Worm (Caenorhabditis elegans) whole organism, early embryonic: ENCODE results near the gene F46H5.7.

Experiments used
- F13C5.2 ChIP-seq: sonication (generic microtip); optimal IDR thresholded peaks from 2 replicates; lab custom pipeline; 2017; ENCODE audit warnings: mild to moderate bottlenecking, missing genetic modification characterization, inconsistent platforms, missing compliant biosample characterization
- ama-1 ChIP-seq: fragments of 150-350 bp; optimal IDR thresholded peaks from 2 replicates; lab custom pipeline; 2014
- ceh-36 ChIP-seq: sonication (generic microtip); optimal IDR thresholded peaks from 2 replicates; lab custom pipeline; 2016; ENCODE audit warnings: missing genetic modification characterization, inconsistent platforms, missing compliant biosample characterization
- ets-7 ChIP-seq: sonication (generic microtip); optimal IDR thresholded peaks from 2 replicates; lab custom pipeline; 2016; ENCODE audit warnings: missing genotype, missing genetic modification characterization, missing compliant biosample characterization
- flt-1 ChIP-seq: fragments of 200-800 bp; sonication (Bioruptor generic); IDR thresholded peaks from 2 replicates; pipeline ENCODE4 v1.3.6; 2022; ENCODE audit warnings: missing genetic modification characterization, missing compliant biosample characterization
- hmbx-1 ChIP-seq: sonication (generic microtip); optimal IDR thresholded peaks from 2 replicates; lab custom pipeline; 2016; ENCODE audit warnings: mild to moderate bottlenecking, missing genetic modification characterization, missing compliant biosample characterization
- hnd-1 ChIP-seq: sonication (generic microtip); optimal IDR thresholded peaks from 2 replicates; lab custom pipeline; 2016; ENCODE audit warnings: missing genetic modification characterization, missing compliant biosample characterization
- pes-1 ChIP-seq: fragments of 200-800 bp; sonication (Bioruptor generic); IDR thresholded peaks from 2 replicates; pipeline ENCODE4 v1.3.6; 2022; ENCODE audit warnings: missing genetic modification reagents, missing genetic modification characterization, missing compliant biosample characterization
- tbx-11 ChIP-seq: fragments of 200-800 bp; sonication (Bioruptor generic); IDR thresholded peaks from 2 replicates; pipeline ENCODE4 v1.3.6; 2022; ENCODE audit warnings: missing genetic modification characterization, missing compliant biosample characterization
- tbx-37 ChIP-seq: fragments of 200-800 bp; sonication (Bioruptor generic); conservative IDR thresholded peaks from 2 replicates; pipeline ENCODE4 v1.3.6; 2022; ENCODE audit warnings: missing genetic modification reagents, missing genetic modification characterization, missing compliant biosample characterization

- TF ChIP-seq flt-1 (GFP tag; lab: Robert Waterston, UW), result no peak
- no peak for TF ChIP-seq F13C5.2
- no peak for TF ChIP-seq ets-7 (tag; lab: Kevin White, UChicago)
- TF ChIP-seq hnd-1 (tag; lab: Kevin White, UChicago), result no peak
- TF ChIP-seq ceh-36 (tag; lab: Kevin White, UChicago), result no peak
- no peak for TF ChIP-seq pes-1 (GFP tag; lab: Robert Waterston, UW)
- TF ChIP-seq ama-1 (lab: Kevin White, UChicago), result no peak
- no peak for TF ChIP-seq tbx-11 (GFP tag; lab: Robert Waterston, UW)
- no peak for TF ChIP-seq hmbx-1
- no peak for TF ChIP-seq tbx-37
Measured at ce11 chrX:7200475-7200874, 42.3 kb downstream of the F46H5.7 start.
